Worm (Caenorhabditis elegans) whole organism, mixed stage, embryonic: ENCODE data around the gene che-11.

Source experiments
- M03D4.4 ChIP-seq: sonication (generic microtip); optimal IDR thresholded peaks from 2 replicates; lab custom pipeline; 2017; ENCODE audit warnings: mild to moderate bottlenecking, missing genetic modification characterization, missing compliant biosample characterization
- bed-3 ChIP-seq: fragments of 200-800 bp; sonication (Bioruptor generic); optimal IDR thresholded peaks from 3 replicates; lab custom pipeline; 2018; ENCODE audit warnings: mild to moderate bottlenecking, missing genetic modification characterization, moderate library complexity, missing compliant biosample characterization
- blmp-1 ChIP-seq: fragments of 150-350 bp; optimal IDR thresholded peaks from 2 replicates; lab custom pipeline; 2014; ENCODE audit warnings: missing biosample characterization, missing genetic modification characterization
- ceh-39 ChIP-seq: fragments of 150-350 bp; optimal IDR thresholded peaks from 2 replicates; lab custom pipeline; 2014; ENCODE audit warnings: missing biosample characterization, missing genetic modification characterization
- ceh-43 ChIP-seq: fragments of 200-800 bp; sonication (Bioruptor generic); optimal IDR thresholded peaks from 2 replicates; lab custom pipeline; 2018; ENCODE audit warnings: mild to moderate bottlenecking, missing genetic modification characterization, moderate library complexity, missing compliant biosample characterization
- ceh-83 ChIP-seq: fragments of 200-800 bp; sonication (Bioruptor generic); optimal IDR thresholded peaks from 2 replicates; lab custom pipeline; 2018; ENCODE audit warnings: mild to moderate bottlenecking, missing genetic modification characterization, missing compliant biosample characterization
- ces-1 ChIP-seq: fragments of 150-350 bp; optimal IDR thresholded peaks from 2 replicates; lab custom pipeline; 2014; ENCODE audit warnings: missing biosample characterization, missing genetic modification reagents, missing genetic modification characterization
- cnd-1 ChIP-seq: fragments of 200-800 bp; sonication (Bioruptor generic); optimal IDR thresholded peaks from 2 replicates; lab custom pipeline; 2018; ENCODE audit warnings: mild to moderate bottlenecking, missing genetic modification characterization, missing compliant biosample characterization
- drap-1 ChIP-seq: fragments of 200-800 bp; sonication (Bioruptor generic); optimal IDR thresholded peaks from 3 replicates; lab custom pipeline; 2018; ENCODE audit warnings: mild to moderate bottlenecking, missing genetic modification characterization, missing compliant biosample characterization
- elt-1 ChIP-seq: sonication (generic microtip); optimal IDR thresholded peaks from 2 replicates; lab custom pipeline; 2017; ENCODE audit warnings: missing genetic modification characterization, mild to moderate bottlenecking, missing compliant biosample characterization, antibody characterized with exemption, moderate library complexity, borderline replicate concordance; ENCODE audit not compliant: insufficient read depth
- elt-3 ChIP-seq: fragments of 150-350 bp; optimal IDR thresholded peaks from 2 replicates; lab custom pipeline; 2014; ENCODE audit warnings: missing biosample characterization, missing genetic modification characterization
- flh-1 ChIP-seq: fragments of 200-800 bp; sonication (Bioruptor generic); optimal IDR thresholded peaks from 2 replicates; lab custom pipeline; 2018; ENCODE audit warnings: mild to moderate bottlenecking, missing genetic modification characterization, moderate library complexity, missing compliant biosample characterization
- ham-2 ChIP-seq: fragments of 200-800 bp; sonication (Bioruptor generic); optimal IDR thresholded peaks from 2 replicates; lab custom pipeline; 2018; ENCODE audit warnings: mild to moderate bottlenecking, missing genetic modification characterization, missing compliant biosample characterization
- hlh-1 ChIP-seq: fragments of 150-350 bp; optimal IDR thresholded peaks from 2 replicates; lab custom pipeline; 2014; ENCODE audit warnings: missing biosample characterization, missing genetic modification reagents, missing genetic modification characterization
- lin-13 ChIP-seq: fragments of 150-350 bp; optimal IDR thresholded peaks from 2 replicates; lab custom pipeline; 2014; ENCODE audit warnings: missing biosample characterization, missing genetic modification characterization
- lin-32 ChIP-seq: fragments of 200-800 bp; sonication (Bioruptor generic); optimal IDR thresholded peaks from 2 replicates; lab custom pipeline; 2018; ENCODE audit warnings: mild to moderate bottlenecking, missing genetic modification characterization, missing compliant biosample characterization
- lsy-2 ChIP-seq: fragments of 150-350 bp; optimal IDR thresholded peaks from 2 replicates; lab custom pipeline; 2014; ENCODE audit warnings: missing biosample characterization, missing genetic modification characterization
- mab-5 ChIP-seq: fragments of 150-350 bp; optimal IDR thresholded peaks from 2 replicates; lab custom pipeline; 2014; ENCODE audit warnings: missing biosample characterization, missing genetic modification characterization
- mep-1 ChIP-seq: fragments of 150-350 bp; optimal IDR thresholded peaks from 2 replicates; lab custom pipeline; 2017; ENCODE audit warnings: missing biosample characterization, missing genetic modification reagents, missing genetic modification characterization, inconsistent platforms
- mls-2 ChIP-seq: sonication (generic microtip); optimal IDR thresholded peaks from 2 replicates; lab custom pipeline; 2016; ENCODE audit warnings: mild to moderate bottlenecking, missing genetic modification characterization, moderate library complexity, missing compliant biosample characterization
- nhr-12 ChIP-seq: fragments of 150-350 bp; optimal IDR thresholded peaks from 2 replicates; lab custom pipeline; 2014; ENCODE audit warnings: missing biosample characterization, missing genetic modification characterization
- nhr-2 ChIP-seq: fragments of 150-350 bp; optimal IDR thresholded peaks from 2 replicates; lab custom pipeline; 2014; ENCODE audit warnings: missing biosample characterization, missing genetic modification characterization
- nhr-237 ChIP-seq: fragments of 150-350 bp; optimal IDR thresholded peaks from 2 replicates; lab custom pipeline; 2014; ENCODE audit warnings: missing biosample characterization, missing genetic modification characterization
- nhr-28 ChIP-seq: fragments of 150-350 bp; optimal IDR thresholded peaks from 2 replicates; lab custom pipeline; 2014; ENCODE audit warnings: missing biosample characterization, missing genetic modification characterization
- nhr-76 ChIP-seq: sonication (generic microtip); optimal IDR thresholded peaks from 2 replicates; lab custom pipeline; 2017; ENCODE audit warnings: missing biosample characterization, missing genetic modification characterization
- pha-4 ChIP-seq: fragments of 150-350 bp; optimal IDR thresholded peaks from 2 replicates; lab custom pipeline; 2018; ENCODE audit warnings: missing biosample characterization, missing genetic modification reagents, missing genetic modification characterization
- sem-2 ChIP-seq: fragments of 200-800 bp; sonication (Bioruptor generic); optimal IDR thresholded peaks from 2 replicates; lab custom pipeline; 2018; ENCODE audit warnings: mild to moderate bottlenecking, missing genetic modification characterization, missing compliant biosample characterization
- snpc-4 ChIP-seq: fragments of 150-350 bp; optimal IDR thresholded peaks from 2 replicates; lab custom pipeline; 2014; ENCODE audit warnings: missing biosample characterization, missing genetic modification characterization
- sptf-1 ChIP-seq: sonication (generic microtip); optimal IDR thresholded peaks from 2 replicates; lab custom pipeline; 2017; ENCODE audit warnings: mild to moderate bottlenecking, missing genetic modification characterization, moderate library complexity, missing compliant biosample characterization
- tbx-8 ChIP-seq: fragments of 200-800 bp; sonication (Bioruptor generic); optimal IDR thresholded peaks from 2 replicates; lab custom pipeline; 2018; ENCODE audit warnings: mild to moderate bottlenecking, missing genetic modification characterization, moderate library complexity, missing compliant biosample characterization
- unc-120 ChIP-seq: sonication (generic microtip); optimal IDR thresholded peaks from 2 replicates; lab custom pipeline; 2017; ENCODE audit warnings: missing genetic modification characterization, missing compliant biosample characterization; ENCODE audit not compliant: poor library complexity, severe bottlenecking
- unc-39 ChIP-seq: fragments of 150-350 bp; optimal IDR thresholded peaks from 2 replicates; lab custom pipeline; 2014; ENCODE audit warnings: missing biosample characterization, missing genetic modification characterization
- unc-62 ChIP-seq: fragments of 150-350 bp; optimal IDR thresholded peaks from 2 replicates; lab custom pipeline; 2014; ENCODE audit warnings: missing biosample characterization, missing genetic modification reagents, missing genetic modification characterization
- zip-8 ChIP-seq: fragments of 150-350 bp; optimal IDR thresholded peaks from 2 replicates; lab custom pipeline; 2014; ENCODE audit warnings: missing biosample characterization, missing genetic modification characterization
- ztf-11 ChIP-seq: fragments of 150-350 bp; optimal IDR thresholded peaks from 2 replicates; lab custom pipeline; 2014; ENCODE audit warnings: missing biosample characterization, missing genetic modification characterization

The che-11 gene

DNA sequence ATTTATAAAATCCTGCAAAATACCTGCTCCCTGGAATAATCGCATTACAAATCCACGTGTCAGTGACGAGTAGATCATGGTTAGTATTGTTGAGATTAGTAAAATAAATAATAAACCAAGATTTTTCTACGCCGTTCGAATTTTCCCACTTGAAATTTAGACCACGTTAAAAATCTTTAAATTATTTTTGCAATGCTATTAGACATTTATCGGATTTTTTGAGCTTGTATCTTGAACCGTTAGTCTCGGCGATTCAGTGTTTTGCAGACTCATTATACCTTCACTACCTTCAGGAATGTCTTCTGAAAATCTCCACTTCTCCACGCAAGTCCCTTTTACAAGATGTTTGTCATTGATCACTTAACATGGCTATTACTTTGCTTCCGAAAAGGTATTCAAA lies 11.7 kb upstream of the che-11 start, which contains the start of gene C27A7.5:
Gene C27A7.5 (minus strand): TSS at position 101 of the 400 bp plus-strand sequence.
- no peak for TF ChIP-seq elt-1
- no peak for TF ChIP-seq ham-2 (GFP tag; lab: Kevin White, UChicago)
- no peak for TF ChIP-seq ceh-39
- TF ChIP-seq nhr-28 (tag; lab: Kevin White, UChicago) = no peak
- TF ChIP-seq mls-2 (tag; lab: Kevin White, UChicago) = no peak
- TF ChIP-seq lin-13 (tag; lab: Kevin White, UChicago) = no peak
- no peak for TF ChIP-seq ceh-43 (GFP tag; lab: Kevin White, UChicago)
- TF ChIP-seq ztf-11 (tag; lab: Kevin White, UChicago) = no peak
- no peak for TF ChIP-seq elt-3 (tag; lab: Kevin White, UChicago)
- no peak for TF ChIP-seq flh-1 (GFP tag; lab: Kevin White, UChicago)
- TF ChIP-seq sptf-1 = no peak
- no peak for TF ChIP-seq nhr-2 (tag; lab: Kevin White, UChicago)
- no peak for TF ChIP-seq M03D4.4 (tag; lab: Kevin White, UChicago)
- no peak for TF ChIP-seq drap-1 (GFP tag; lab: Kevin White, UChicago)
- no peak for TF ChIP-seq nhr-12 (tag; lab: Kevin White, UChicago)
- no peak for TF ChIP-seq unc-120
- TF ChIP-seq zip-8 (tag; lab: Kevin White, UChicago) = no peak
- no peak for TF ChIP-seq unc-39
- TF ChIP-seq tbx-8 (GFP tag; lab: Kevin White, UChicago) = no peak
- TF ChIP-seq cnd-1 (tag; lab: Kevin White, UChicago) = no peak
- TF ChIP-seq, all 35 proteins: peak for 0

DNA sequence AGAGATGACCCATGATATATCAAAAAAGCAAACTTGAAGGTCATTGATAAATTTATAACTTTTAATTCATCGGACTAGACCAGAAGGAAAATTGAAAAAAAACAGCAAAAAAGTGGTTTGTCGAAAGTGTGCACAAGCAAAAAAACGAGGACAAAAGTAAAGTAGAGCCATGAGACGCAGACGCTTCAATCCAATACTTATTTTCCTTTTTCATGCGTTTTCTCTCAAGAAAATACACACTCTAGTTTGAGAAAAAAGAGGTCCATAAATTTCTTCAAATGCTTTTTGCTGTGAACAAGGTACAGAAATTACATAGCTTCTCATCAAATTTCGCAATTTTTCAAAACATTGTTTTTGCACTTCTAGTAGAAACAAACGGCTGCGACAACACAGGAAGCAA lies 10.7 kb upstream of the che-11 start:
- no peak for TF ChIP-seq nhr-76 (tag; lab: Kevin White, UChicago)
- no peak for TF ChIP-seq sptf-1
- no peak for TF ChIP-seq sem-2
- no peak for TF ChIP-seq cnd-1 (tag; lab: Kevin White, UChicago)
- TF ChIP-seq elt-3 (tag; lab: Kevin White, UChicago) = no peak
- TF ChIP-seq unc-62 (GFP tag; lab: Kevin White, UChicago) = no peak
- no peak for TF ChIP-seq zip-8 (tag; lab: Kevin White, UChicago)
- TF ChIP-seq ztf-11 (tag; lab: Kevin White, UChicago) = no peak
- TF ChIP-seq nhr-28 (tag; lab: Kevin White, UChicago) = no peak
- no peak for TF ChIP-seq M03D4.4 (tag; lab: Kevin White, UChicago)

DNA sequence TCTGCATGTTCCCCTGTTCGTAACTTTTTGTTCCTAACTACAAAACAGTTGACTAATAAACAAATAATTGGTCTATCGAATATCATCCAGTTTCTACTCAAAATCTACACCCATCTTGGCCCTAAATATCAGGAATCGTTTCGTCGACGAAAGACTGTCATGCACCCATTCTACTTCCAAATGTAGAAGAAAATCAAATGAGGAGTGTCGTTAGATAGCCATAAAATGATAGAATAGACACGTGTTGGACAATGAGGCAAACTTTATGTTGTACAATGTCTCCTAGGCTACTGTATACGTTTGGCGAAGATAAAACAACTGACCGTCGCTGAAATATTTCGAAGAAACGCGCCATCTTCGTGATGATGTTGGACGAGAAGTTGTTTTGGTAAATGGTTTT lies 9.5 kb upstream of the che-11 start:
- TF ChIP-seq ztf-11 (tag; lab: Kevin White, UChicago) (no peak), unc-120 (no peak), elt-3 (tag; lab: Kevin White, UChicago) (no peak), lsy-2 (tag; lab: Kevin White, UChicago) (no peak), hlh-1 (no peak), snpc-4 (no peak), ceh-83 (no peak)
- TF ChIP-seq, all 35 proteins: peak for 0

ce11 chrV:12158377-12158776 lies 7.9 kb upstream of the che-11 start:
- TF ChIP-seq ceh-39 (no peak), hlh-1 (no peak), tbx-8 (GFP tag; lab: Kevin White, UChicago) (no peak), lin-32 (GFP tag; lab: Kevin White, UChicago) (no peak)

ce11 chrV:12154554-12154953 lies 4.0 kb upstream of the che-11 start, which contains the start of gene C27A7.9:
Gene C27A7.9, minus strand, starts transcription at chrV:12154654.
- no peak for TF ChIP-seq tbx-8 (GFP tag; lab: Kevin White, UChicago)
- TF ChIP-seq snpc-4 = no peak
- TF ChIP-seq ztf-11 (tag; lab: Kevin White, UChicago) = no peak
- TF ChIP-seq lsy-2 (tag; lab: Kevin White, UChicago) = no peak
- no peak for TF ChIP-seq elt-3 (tag; lab: Kevin White, UChicago)
- no peak for TF ChIP-seq bed-3 (GFP tag; lab: Kevin White, UChicago)
- TF ChIP-seq hlh-1 = no peak

DNA sequence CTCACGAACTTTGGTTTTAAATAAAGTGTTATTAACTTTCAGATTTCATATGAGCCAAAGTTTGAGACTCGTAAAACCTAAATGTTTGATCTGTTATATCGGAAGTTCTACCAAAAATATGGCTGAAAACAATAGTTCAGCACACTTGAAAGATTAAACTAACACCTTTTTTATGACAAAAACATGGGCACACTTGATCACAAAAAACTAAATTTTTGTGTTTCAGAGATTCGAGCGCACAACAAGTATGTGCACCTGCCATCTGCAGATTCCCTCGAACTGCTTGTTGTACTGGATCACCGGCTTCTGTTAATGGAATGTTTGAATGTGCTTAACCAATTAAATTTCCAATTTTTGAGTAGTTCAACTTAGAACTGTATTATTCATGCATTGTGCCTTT lies 3.3 kb upstream of the che-11 start:
- TF ChIP-seq M03D4.4 (tag; lab: Kevin White, UChicago) (no peak), sptf-1 (no peak), ham-2 (GFP tag; lab: Kevin White, UChicago) (no peak), nhr-28 (tag; lab: Kevin White, UChicago) (no peak), ztf-11 (tag; lab: Kevin White, UChicago) (no peak), sem-2 (no peak), nhr-2 (tag; lab: Kevin White, UChicago) (no peak), blmp-1 (tag; lab: Kevin White, UChicago) (no peak), ces-1 (GFP tag; lab: Kevin White, UChicago) (no peak), elt-1 (no peak), snpc-4 (no peak), pha-4 (no peak), lin-13 (tag; lab: Kevin White, UChicago) (no peak), mab-5 (tag; lab: Kevin White, UChicago) (no peak), mep-1 (tag; lab: Kevin White, UChicago) (no peak), tbx-8 (GFP tag; lab: Kevin White, UChicago) (no peak), nhr-237 (tag; lab: Kevin White, UChicago) (no peak), nhr-76 (tag; lab: Kevin White, UChicago) (no peak), flh-1 (GFP tag; lab: Kevin White, UChicago) (no peak), bed-3 (GFP tag; lab: Kevin White, UChicago) (no peak)
